Worm (Caenorhabditis elegans) whole organism, young adult: ENCODE results near the gene C05D11.13.

Experiments
- F33H1.4 ChIP-seq: fragments of 200-800 bp; sonication (Bioruptor generic); IDR thresholded peaks from 2 replicates; pipeline ENCODE4 v1.3.6; 2022; ENCODE audit warnings: missing genetic modification reagents, missing genetic modification characterization, missing compliant biosample characterization
- F49E8.2 ChIP-seq: sonication (generic microtip); optimal IDR thresholded peaks from 3 replicates; lab custom pipeline; 2017; ENCODE audit warnings: missing genetic modification characterization, mild to moderate bottlenecking, missing compliant biosample characterization, antibody characterized with exemption, moderate library complexity; ENCODE audit not compliant: insufficient read depth
- K11D2.4 ChIP-seq: fragments of 200-800 bp; sonication (Bioruptor generic); IDR thresholded peaks from 2 replicates; pipeline ENCODE4 v1.3.6; 2022; ENCODE audit warnings: missing genetic modification reagents, missing genetic modification characterization, missing compliant biosample characterization
- T26A5.8 ChIP-seq: sonication (generic microtip); optimal IDR thresholded peaks from 2 replicates; lab custom pipeline; 2016; ENCODE audit warnings: missing genetic modification characterization, missing compliant biosample characterization
- ZK185.1 ChIP-seq: sonication (generic microtip); optimal IDR thresholded peaks from 2 replicates; lab custom pipeline; 2016; ENCODE audit warnings: mild to moderate bottlenecking, missing genetic modification characterization, missing compliant biosample characterization; ENCODE audit not compliant: poor library complexity, severe bottlenecking
- ama-1 ChIP-seq, 3 experiments: fragments of 150-350 bp in 1 of 3; sonication (generic microtip) in 2 of 3; optimal IDR thresholded peaks; 2 replicates each; lab custom pipeline; 2014 to 2018; ENCODE audit warnings: missing biosample characterization in 2 of 3, missing genetic modification characterization in 2 of 3, missing genetic modification reagents in 2 of 3
- attf-3 ChIP-seq: fragments of 200-800 bp; sonication (Bioruptor generic); conservative IDR thresholded peaks from 2 replicates; pipeline ENCODE4 v1.3.6; 2022; ENCODE audit warnings: missing genetic modification reagents, missing genetic modification characterization, missing compliant biosample characterization
- ceh-91 ChIP-seq: fragments of 200-800 bp; sonication (Bioruptor generic); IDR thresholded peaks from 2 replicates; pipeline ENCODE4 v1.3.6; 2022; ENCODE audit warnings: missing genetic modification reagents, missing genetic modification characterization, missing compliant biosample characterization
- egl-18 ChIP-seq: fragments of 200-800 bp; sonication (Bioruptor generic); IDR thresholded peaks from 2 replicates; pipeline ENCODE4 v1.3.6; 2022; ENCODE audit warnings: missing genetic modification reagents, missing genetic modification characterization, missing compliant biosample characterization
- egrh-3 ChIP-seq: fragments of 200-800 bp; sonication (Bioruptor generic); IDR thresholded peaks from 2 replicates; pipeline ENCODE4 v1.3.6; 2022; ENCODE audit warnings: missing genetic modification reagents, missing genetic modification characterization, missing compliant biosample characterization
- gei-17 ChIP-seq: fragments of 200-800 bp; sonication (Bioruptor generic); optimal IDR thresholded peaks from 2 replicates; lab custom pipeline; 2018; ENCODE audit warnings: mild to moderate bottlenecking, missing genetic modification characterization, missing compliant biosample characterization
- hmg-20 ChIP-seq: fragments of 200-800 bp; sonication (Bioruptor generic); IDR thresholded peaks from 2 replicates; pipeline ENCODE4 v1.3.6; 2022; ENCODE audit warnings: missing genetic modification reagents, missing genetic modification characterization, missing compliant biosample characterization
- let-526 ChIP-seq: fragments of 200-800 bp; sonication (Bioruptor generic); IDR thresholded peaks from 2 replicates; pipeline ENCODE4 v1.3.6; 2022; ENCODE audit warnings: missing genetic modification reagents, missing genetic modification characterization, missing compliant biosample characterization
- let-607 ChIP-seq, 2 experiments: fragments of 200-800 bp in 1 of 2; sonication (Bioruptor generic) in 1 of 2; sonication (generic microtip) in 1 of 2; optimal IDR thresholded peaks; 2 replicates each; lab custom pipeline; 2016 to 2018; ENCODE audit warnings: mild to moderate bottlenecking in 2 of 2, missing compliant biosample characterization in 2 of 2, missing genetic modification characterization in 2 of 2, moderate library complexity in 2 of 2, missing genotype in 1 of 2
- lin-35 ChIP-seq, 3 experiments: fragments of 150-350 bp in 2 of 3; sonication (generic microtip) in 1 of 3; optimal IDR thresholded peaks; 2 replicates each; lab custom pipeline; 2014 to 2018; ENCODE audit warnings: missing biosample characterization in 3 of 3, missing genetic modification characterization in 3 of 3, missing genetic modification reagents in 3 of 3
- lin-40 ChIP-seq: sonication (generic microtip); optimal IDR thresholded peaks from 2 replicates; lab custom pipeline; 2016; ENCODE audit warnings: missing genetic modification characterization, mild to moderate bottlenecking, missing compliant biosample characterization, missing genotype, missing genetic modification reagents
- lin-54 ChIP-seq: fragments of 200-800 bp; sonication (Bioruptor generic); optimal IDR thresholded peaks from 2 replicates; lab custom pipeline; 2018; ENCODE audit warnings: mild to moderate bottlenecking, missing genetic modification characterization, missing compliant biosample characterization
- madf-3 ChIP-seq: fragments of 200-800 bp; sonication (Bioruptor generic); IDR thresholded peaks from 2 replicates; pipeline ENCODE4 v1.3.6; 2022; ENCODE audit warnings: missing genetic modification reagents, missing genetic modification characterization, missing compliant biosample characterization
- madf-6 ChIP-seq: fragments of 200-800 bp; sonication (Bioruptor generic); IDR thresholded peaks from 2 replicates; pipeline ENCODE4 v1.3.6; 2022; ENCODE audit warnings: missing genetic modification reagents, missing genetic modification characterization, missing compliant biosample characterization
- mcd-1 ChIP-seq: fragments of 200-800 bp; sonication (Bioruptor generic); IDR thresholded peaks from 2 replicates; pipeline ENCODE4 v1.3.6; 2022; ENCODE audit warnings: missing genetic modification reagents, missing genetic modification characterization, missing compliant biosample characterization
- mxl-1 ChIP-seq: sonication (generic microtip); optimal IDR thresholded peaks from 2 replicates; lab custom pipeline; 2016; ENCODE audit warnings: missing genetic modification characterization, missing compliant biosample characterization
- nfyb-1 ChIP-seq: fragments of 200-800 bp; sonication (Bioruptor generic); IDR thresholded peaks from 2 replicates; pipeline ENCODE4 v1.3.6; 2022; ENCODE audit warnings: missing genetic modification reagents, missing genetic modification characterization, missing compliant biosample characterization
- pha-4 ChIP-seq: fragments of 150-350 bp; sonication (generic microtip); optimal IDR thresholded peaks from 2 replicates; lab custom pipeline; 2014; ENCODE audit warnings: missing biosample characterization, missing genetic modification reagents, missing genetic modification characterization
- rpc-1 ChIP-seq, 2 experiments: fragments of 150-350 bp in 1 of 2; sonication (generic microtip) in 1 of 2; optimal IDR thresholded peaks; 2 replicates each; lab custom pipeline; 2014 to 2018; ENCODE audit warnings: missing biosample characterization in 1 of 2, missing genetic modification characterization in 1 of 2, missing genetic modification reagents in 1 of 2, missing genotype in 1 of 2
- sdz-38 ChIP-seq: sonication (generic microtip); optimal IDR thresholded peaks from 2 replicates; lab custom pipeline; 2016; ENCODE audit warnings: missing genotype, missing genetic modification characterization, missing compliant biosample characterization
- snpc-1.1 ChIP-seq: sonication (generic microtip); optimal IDR thresholded peaks from 2 replicates; lab custom pipeline; 2017; ENCODE audit warnings: missing genetic modification characterization, mild to moderate bottlenecking, missing compliant biosample characterization, antibody characterized with exemption, moderate library complexity, missing genotype, missing genetic modification reagents; ENCODE audit not compliant: insufficient read depth
- snpc-1.3 ChIP-seq: sonication (generic microtip); optimal IDR thresholded peaks from 2 replicates; lab custom pipeline; 2017; ENCODE audit warnings: missing genetic modification characterization, mild to moderate bottlenecking, missing compliant biosample characterization, antibody characterized with exemption, moderate library complexity, missing genotype, missing genetic modification reagents; ENCODE audit not compliant: insufficient read depth
- snpc-4 ChIP-seq, 5 experiments: fragments of 150-350 bp in 1 of 5; sonication (generic microtip) in 4 of 5; optimal IDR thresholded peaks; 2 replicates each; lab custom pipeline; 2014 to 2018; ENCODE audit warnings: missing genetic modification characterization in 5 of 5, missing biosample characterization in 3 of 5, antibody characterized with exemption in 2 of 5, mild to moderate bottlenecking in 2 of 5, missing compliant biosample characterization in 2 of 5, missing genotype in 2 of 5, moderate library complexity in 2 of 5, missing genetic modification reagents in 1 of 5
- tbp1 ChIP-seq: fragments of 200-800 bp; sonication (Bioruptor generic); optimal IDR thresholded peaks from 2 replicates; lab custom pipeline; 2018; ENCODE audit warnings: mild to moderate bottlenecking, missing genetic modification characterization, missing compliant biosample characterization
- unc-62 ChIP-seq: fragments of 150-350 bp; optimal IDR thresholded peaks from 2 replicates; lab custom pipeline; 2014; ENCODE audit warnings: missing biosample characterization, missing genetic modification reagents, missing genetic modification characterization
- zfh-2 ChIP-seq: fragments of 200-800 bp; sonication (Bioruptor generic); conservative IDR thresholded peaks from 2 replicates; pipeline ENCODE4 v1.3.6; 2022; ENCODE audit warnings: missing genetic modification reagents, missing genetic modification characterization, missing compliant biosample characterization
- ztf-18 ChIP-seq: sonication (generic microtip); optimal IDR thresholded peaks from 2 replicates; lab custom pipeline; 2016; ENCODE audit warnings: missing genotype, mild to moderate bottlenecking, missing genetic modification characterization, missing compliant biosample characterization
- ztf-22 ChIP-seq: fragments of 200-800 bp; sonication (Bioruptor generic); optimal IDR thresholded peaks from 2 replicates; lab custom pipeline; 2018; ENCODE audit warnings: mild to moderate bottlenecking, missing genetic modification characterization, moderate library complexity, missing compliant biosample characterization
- ztf-26 ChIP-seq: sonication (generic microtip); optimal IDR thresholded peaks from 2 replicates; lab custom pipeline; 2017; ENCODE audit warnings: missing genetic modification characterization, missing compliant biosample characterization

C05D11.13 gene

DNA sequence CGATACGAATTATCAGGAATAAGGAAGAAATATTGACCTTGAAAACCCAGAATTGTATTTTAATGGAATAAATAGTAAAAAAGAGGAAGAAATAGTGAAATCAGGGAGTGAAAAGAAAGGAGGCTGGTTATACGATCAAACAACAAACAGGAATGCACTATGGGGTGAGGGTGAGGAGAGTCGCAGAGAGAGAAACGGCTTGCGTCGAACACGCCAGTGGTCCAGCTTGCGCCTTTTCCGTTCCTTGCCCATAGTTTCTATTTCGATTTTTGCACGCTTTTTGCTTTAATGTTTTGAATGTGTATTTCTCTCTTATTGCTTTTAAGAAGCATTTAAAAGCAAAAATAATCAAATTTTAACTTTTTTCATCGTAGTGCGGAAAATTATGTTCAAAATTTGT is 9.3 kb upstream of the C05D11.13 start (continued):
- TF ChIP-seq ztf-18 (peak; percentile 94), ceh-91 (GFP tag; lab: Robert Waterston, UW) (peak; percentile 55; the same call in 1 of the 2 replicates), egl-18 (no peak), ama-1 (optimal IDR thresholded peaks at IDR 0.05; lab: Kevin White, UChicago) (no peak), ama-1 (GFP tag; optimal IDR thresholded peaks at IDR 0.05; lab: Kevin White, UChicago) (no peak), ZK185.1 (tag; lab: Kevin White, UChicago) (peak; percentile 75), tbp1 (GFP tag; lab: Kevin White, UChicago) (peak; percentile 66), F49E8.2 (tag; lab: Kevin White, UChicago) (peak; percentile 42), gei-17 (GFP tag; lab: Kevin White, UChicago) (no peak), lin-54 (GFP tag; lab: Kevin White, UChicago) (peak; percentile 70), madf-3 (0 out of 2 replicates have a peak, but pooled peaks have one; percentile 39), T26A5.8 (tag; lab: Kevin White, UChicago) (no peak), mxl-1 (tag; lab: Kevin White, UChicago) (no peak), lin-40 (tag; lab: Kevin White, UChicago) (peak; percentile 52), snpc-1.1 (no peak)

ce11 chrIII:6452683-6453082 is 8.3 kb upstream of the C05D11.13 start:
- TF ChIP-seq mcd-1 (GFP tag; lab: Robert Waterston, UW) (peak; percentile 33; the same call in 1 of the 2 replicates), snpc-1.3 (tag; lab: Kevin White, UChicago) (no peak), madf-6 (0 out of 2 replicates have a peak, but pooled peaks have one; percentile 34), ztf-26 (no peak), let-526 (GFP tag; lab: Robert Waterston, UW) (no peak), lin-54 (GFP tag; lab: Kevin White, UChicago) (peak; percentile 22), attf-3 (GFP tag; lab: Robert Waterston, UW) (no peak), egrh-3 (GFP tag; lab: Robert Waterston, UW) (no peak), sdz-38 (no peak), ceh-91 (GFP tag; lab: Robert Waterston, UW) (no peak), zfh-2 (GFP tag; lab: Robert Waterston, UW) (no peak), let-607 (tag; optimal IDR thresholded peaks at IDR 0.05; lab: Kevin White, UChicago) (no peak)
- TF ChIP-seq, all 124 proteins: peak for 3

DNA sequence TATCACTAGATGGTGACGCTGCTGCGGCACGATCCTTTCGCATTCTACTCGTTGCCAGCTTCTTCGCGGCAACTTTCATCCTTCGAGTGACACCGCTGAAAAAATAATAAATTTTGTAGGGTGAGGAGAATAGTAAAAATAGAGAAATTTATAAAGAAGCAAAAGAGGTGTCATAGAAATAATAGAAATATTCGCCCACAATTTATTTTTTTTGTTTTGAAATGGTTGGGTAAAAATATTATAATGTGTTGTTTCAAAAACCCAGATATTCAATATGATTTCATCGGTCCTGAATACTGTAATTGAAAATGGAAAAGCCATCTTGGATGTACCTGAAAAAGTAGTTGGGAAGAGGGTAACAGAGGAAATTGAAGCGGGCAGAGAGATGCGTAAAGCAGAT is 7.9 kb upstream of the C05D11.13 start, which contains the start of gene set-1:
TSS of gene set-1 (minus strand) at position 101 of the 400 bp plus-strand sequence.
- TF ChIP-seq snpc-4 (GFP tag; optimal IDR thresholded peaks at IDR 0.05; lab: Kevin White, UChicago) (no peak), snpc-4 (tag; optimal IDR thresholded peaks at IDR 0.05; lab: Kevin White, UChicago) (no peak), lin-35 (GFP tag; optimal IDR thresholded peaks at IDR 0.05; lab: Kevin White, UChicago) (no peak), unc-62 (GFP tag; lab: Kevin White, UChicago) (no peak), pha-4 (no peak), ztf-22 (no peak), K11D2.4 (GFP tag; lab: Robert Waterston, UW) (no peak), lin-54 (GFP tag; lab: Kevin White, UChicago) (no peak), F33H1.4 (GFP tag; lab: Robert Waterston, UW) (no peak), hmg-20 (no peak), rpc-1 (optimal IDR thresholded peaks at IDR 0.05; lab: Kevin White, UChicago) (no peak), rpc-1 (tag; optimal IDR thresholded peaks at IDR 0.05; lab: Kevin White, UChicago) (no peak), let-607 (tag; optimal IDR thresholded peaks at IDR 0.05; lab: Kevin White, UChicago) (no peak), let-526 (GFP tag; lab: Robert Waterston, UW) (no peak), nfyb-1 (GFP tag; lab: Robert Waterston, UW) (no peak)
